Comparison of ENCODE assay signal across 1 worm cellular context in the genomic region with DNA sequence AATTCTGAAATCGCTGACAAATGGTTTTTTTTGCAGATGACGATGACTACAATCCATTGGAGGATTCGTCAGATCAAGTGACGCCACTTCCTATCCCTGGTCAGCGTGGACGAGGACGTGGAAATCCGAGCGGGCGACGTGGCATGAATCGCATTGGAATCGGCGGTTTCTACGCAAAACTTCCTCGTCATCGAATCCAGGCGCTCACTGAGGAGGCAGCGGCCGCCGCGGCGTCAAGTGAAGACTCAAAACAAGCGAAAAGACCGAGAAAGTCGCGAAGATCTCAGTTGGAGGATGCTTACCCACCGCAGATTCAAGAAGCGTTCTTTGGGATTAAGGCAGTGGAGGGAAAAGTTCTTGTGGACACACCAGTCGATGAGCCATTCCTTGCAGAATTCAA.
TF ChIP-seq lines count a peak whose summit lies in the region.

No protein-coding gene starts in this region.

TF ChIP-seq in whole organism, L4 larva, 104 proteins besides CTCF, POLR2A, EP300 and RAD21 (continued from another document):
- TF ChIP-seq Y105C5A.15 (GFP tag; IDR thresholded peaks at IDR 0.05; lab: Robert Waterston, UW) (no peak), ZK337.2 (GFP tag; IDR thresholded peaks at IDR 0.05; lab: Robert Waterston, UW) (no peak)
